Worm (Caenorhabditis elegans) whole organism, early embryonic: Measurements from ENCODE around the gene fbxa-143.

Experiments
- B0310.2 ChIP-seq: sonication (generic microtip); optimal IDR thresholded peaks from 2 replicates; lab custom pipeline; 2016; ENCODE audit warnings: mild to moderate bottlenecking, missing genetic modification characterization, missing compliant biosample characterization
- F13C5.2 ChIP-seq: sonication (generic microtip); optimal IDR thresholded peaks from 2 replicates; lab custom pipeline; 2017; ENCODE audit warnings: mild to moderate bottlenecking, missing genetic modification characterization, inconsistent platforms, missing compliant biosample characterization
- aly-1 ChIP-seq: sonication (generic microtip); optimal IDR thresholded peaks from 2 replicates; lab custom pipeline; 2016; ENCODE audit warnings: missing genetic modification characterization, missing compliant biosample characterization
- ama-1 ChIP-seq: fragments of 150-350 bp; optimal IDR thresholded peaks from 2 replicates; lab custom pipeline; 2014
- ceh-13 ChIP-seq: fragments of 200-800 bp; sonication (Bioruptor generic); optimal IDR thresholded peaks from 2 replicates; lab custom pipeline; 2018; ENCODE audit warnings: mild to moderate bottlenecking, missing genetic modification characterization, missing compliant biosample characterization
- ceh-36 ChIP-seq: sonication (generic microtip); optimal IDR thresholded peaks from 2 replicates; lab custom pipeline; 2016; ENCODE audit warnings: missing genetic modification characterization, inconsistent platforms, missing compliant biosample characterization
- ets-7 ChIP-seq: sonication (generic microtip); optimal IDR thresholded peaks from 2 replicates; lab custom pipeline; 2016; ENCODE audit warnings: missing genotype, missing genetic modification characterization, missing compliant biosample characterization
- flt-1 ChIP-seq: fragments of 200-800 bp; sonication (Bioruptor generic); IDR thresholded peaks from 2 replicates; pipeline ENCODE4 v1.3.6; 2022; ENCODE audit warnings: missing genetic modification characterization, missing compliant biosample characterization
- hmbx-1 ChIP-seq: sonication (generic microtip); optimal IDR thresholded peaks from 2 replicates; lab custom pipeline; 2016; ENCODE audit warnings: mild to moderate bottlenecking, missing genetic modification characterization, missing compliant biosample characterization
- hmg-4 ChIP-seq: fragments of 200-800 bp; sonication (Bioruptor generic); optimal IDR thresholded peaks from 2 replicates; lab custom pipeline; 2018; ENCODE audit warnings: mild to moderate bottlenecking, missing genetic modification characterization, missing compliant biosample characterization
- hnd-1 ChIP-seq: sonication (generic microtip); optimal IDR thresholded peaks from 2 replicates; lab custom pipeline; 2016; ENCODE audit warnings: missing genetic modification characterization, missing compliant biosample characterization
- pes-1 ChIP-seq: fragments of 200-800 bp; sonication (Bioruptor generic); IDR thresholded peaks from 2 replicates; pipeline ENCODE4 v1.3.6; 2022; ENCODE audit warnings: missing genetic modification reagents, missing genetic modification characterization, missing compliant biosample characterization
- scrt-1 ChIP-seq: fragments of 200-800 bp; sonication (Bioruptor generic); IDR thresholded peaks from 2 replicates; pipeline ENCODE4 v1.3.6; 2022; ENCODE audit warnings: missing genetic modification characterization, missing compliant biosample characterization
- sea-1 ChIP-seq: fragments of 200-800 bp; sonication (Bioruptor generic); conservative IDR thresholded peaks from 2 replicates; pipeline ENCODE4 v1.3.6; 2022; ENCODE audit warnings: missing genetic modification characterization, missing compliant biosample characterization
- tbx-11 ChIP-seq: fragments of 200-800 bp; sonication (Bioruptor generic); IDR thresholded peaks from 2 replicates; pipeline ENCODE4 v1.3.6; 2022; ENCODE audit warnings: missing genetic modification characterization, missing compliant biosample characterization
- tbx-37 ChIP-seq: fragments of 200-800 bp; sonication (Bioruptor generic); conservative IDR thresholded peaks from 2 replicates; pipeline ENCODE4 v1.3.6; 2022; ENCODE audit warnings: missing genetic modification reagents, missing genetic modification characterization, missing compliant biosample characterization
- tra-4 ChIP-seq: sonication (generic microtip); optimal IDR thresholded peaks from 2 replicates; lab custom pipeline; 2017; ENCODE audit warnings: missing genetic modification characterization, missing compliant biosample characterization

fbxa-143 gene

DNA sequence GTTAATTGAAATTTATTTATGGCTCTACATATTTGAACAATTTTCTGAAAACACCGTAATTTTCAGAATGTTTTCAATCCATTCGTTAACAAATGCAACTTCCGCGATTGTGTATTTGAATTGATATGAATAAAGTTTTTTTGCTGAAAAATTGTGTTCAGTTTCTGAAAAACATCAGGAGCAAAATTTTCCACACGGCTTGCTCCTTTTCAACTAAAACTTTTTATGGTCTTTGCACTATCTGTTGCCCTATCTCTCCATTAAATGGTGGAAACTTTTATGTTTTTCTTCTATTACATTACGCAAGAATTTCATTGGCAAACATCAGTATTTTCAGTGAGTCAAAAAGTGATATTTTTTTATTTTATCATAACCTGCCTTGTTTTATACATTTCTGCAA lies 21.5 kb upstream of the fbxa-143 start, which contains the start of gene F10A3.4:
Gene F10A3.4, plus strand, starts transcription at position 301 of the 400 bp plus-strand sequence.
- TF ChIP-seq ceh-36 (tag; lab: Kevin White, UChicago) (no peak), hmbx-1 (tag; lab: Kevin White, UChicago) (no peak)

DNA sequence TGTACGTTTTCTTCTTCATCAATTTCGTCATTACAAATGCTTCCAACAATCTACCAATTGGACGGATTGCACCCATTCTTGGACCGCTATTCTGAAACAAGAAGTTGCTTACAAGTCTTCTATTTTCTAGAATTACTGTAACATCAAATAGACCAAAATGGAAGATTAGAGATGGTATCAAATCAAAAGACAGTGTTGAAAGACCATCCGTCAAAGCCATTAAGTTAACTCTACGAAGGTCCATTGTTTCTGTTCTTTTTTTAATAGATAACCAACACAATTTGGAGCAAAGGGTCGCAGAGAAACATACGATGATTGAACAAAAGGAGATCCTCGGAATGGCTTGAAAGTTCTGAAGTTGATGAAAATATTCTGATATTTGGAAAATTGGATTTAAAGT lies 17.7 kb upstream of the fbxa-143 start:
- TF ChIP-seq ama-1 (lab: Kevin White, UChicago), result no peak
- TF ChIP-seq pes-1, result no peak
- no peak for TF ChIP-seq hmbx-1 (tag; lab: Kevin White, UChicago)
- no peak for TF ChIP-seq aly-1 (tag; lab: Kevin White, UChicago)
- no peak for TF ChIP-seq flt-1
- TF ChIP-seq tbx-37, result no peak
- TF ChIP-seq hnd-1 (tag; lab: Kevin White, UChicago), result no peak
- no peak for TF ChIP-seq B0310.2 (tag; lab: Kevin White, UChicago)
- no peak for TF ChIP-seq ceh-36 (tag; lab: Kevin White, UChicago)
- TF ChIP-seq tbx-11 (GFP tag; lab: Robert Waterston, UW), result no peak
- no peak for TF ChIP-seq tra-4 (tag; lab: Kevin White, UChicago)
- no peak for TF ChIP-seq ets-7 (tag; lab: Kevin White, UChicago)
- TF ChIP-seq sea-1 (GFP tag; lab: Robert Waterston, UW), result no peak

- no peak for TF ChIP-seq hmbx-1 (tag; lab: Kevin White, UChicago)
- no peak for TF ChIP-seq ceh-13
- no peak for TF ChIP-seq scrt-1 (GFP tag; lab: Robert Waterston, UW)
Measured at ce11 chrV:16143066-16143581, 15.8 kb upstream of the fbxa-143 start, which contains the start of gene fbxa-88. Gene fbxa-88, minus strand, starts transcription at chrV:16143116.

DNA sequence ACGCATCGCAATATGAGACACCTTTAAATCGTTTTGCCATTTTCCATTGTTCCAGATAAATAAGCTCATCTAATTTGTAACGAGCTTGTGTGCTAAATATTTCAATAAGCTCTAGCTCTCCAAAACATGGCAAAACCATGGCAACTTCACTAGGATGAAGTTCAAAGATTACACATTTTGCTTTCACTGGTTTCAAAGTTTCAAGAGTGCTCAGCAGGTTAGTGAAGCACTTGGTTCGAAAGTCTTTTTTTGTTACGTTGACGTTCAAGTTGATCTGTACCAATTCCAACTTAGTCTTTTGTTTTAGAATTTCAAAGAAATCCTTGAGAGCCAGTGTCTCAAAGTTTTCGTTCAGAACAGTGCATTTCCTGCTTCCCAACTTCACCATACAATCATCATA lies 15.1 kb upstream of the fbxa-143 start, which contains the start of gene fbxa-18:
Gene fbxa-18, plus strand, starts transcription at position 301 of the 400 bp plus-strand sequence.
- TF ChIP-seq hmbx-1 (tag; lab: Kevin White, UChicago) (no peak), B0310.2 (tag; lab: Kevin White, UChicago) (no peak), F13C5.2 (tag; lab: Kevin White, UChicago) (no peak), ets-7 (tag; lab: Kevin White, UChicago) (no peak), sea-1 (GFP tag; lab: Robert Waterston, UW) (no peak), ama-1 (lab: Kevin White, UChicago) (no peak), hnd-1 (tag; lab: Kevin White, UChicago) (no peak), scrt-1 (GFP tag; lab: Robert Waterston, UW) (no peak), tbx-11 (GFP tag; lab: Robert Waterston, UW) (no peak), tbx-37 (no peak), flt-1 (no peak), hmg-4 (no peak), tra-4 (tag; lab: Kevin White, UChicago) (no peak), aly-1 (tag; lab: Kevin White, UChicago) (no peak), ceh-13 (no peak), ceh-36 (tag; lab: Kevin White, UChicago) (no peak)

DNA sequence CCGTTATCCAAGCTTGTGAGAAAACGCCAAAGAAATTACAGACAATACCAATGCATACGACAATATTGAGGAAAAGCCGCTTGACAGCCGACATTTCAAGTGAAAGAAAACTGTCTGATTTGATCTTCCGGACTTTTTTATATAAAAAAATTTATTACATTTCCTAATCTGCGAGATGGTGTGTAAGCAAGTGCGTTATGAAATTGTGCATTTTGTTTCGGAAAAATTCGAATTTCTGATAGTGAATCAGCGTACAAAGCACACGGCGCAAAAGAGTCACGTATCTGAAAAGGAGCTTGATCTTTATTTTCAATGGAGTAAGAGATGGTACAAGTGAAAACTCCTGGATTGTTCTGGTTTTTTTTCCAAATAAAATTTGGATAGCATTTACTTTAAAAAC lies 13.8 kb upstream of the fbxa-143 start, which contains the start of gene clc-32:
Gene clc-32, minus strand, starts transcription at position 101 of the 400 bp plus-strand sequence.
- TF ChIP-seq flt-1 (no peak), B0310.2 (tag; lab: Kevin White, UChicago) (no peak), ceh-13 (no peak), hmbx-1 (tag; lab: Kevin White, UChicago) (no peak), hnd-1 (tag; lab: Kevin White, UChicago) (no peak), scrt-1 (GFP tag; lab: Robert Waterston, UW) (no peak), F13C5.2 (tag; lab: Kevin White, UChicago) (no peak), pes-1 (no peak), ceh-36 (tag; lab: Kevin White, UChicago) (no peak), tbx-11 (GFP tag; lab: Robert Waterston, UW) (no peak), tbx-37 (no peak)

ce11 chrV:16139529-16139928 lies 12.2 kb upstream of the fbxa-143 start, which contains the start of gene clc-11:
Gene clc-11, minus strand, starts transcription at chrV:16139629.
- TF ChIP-seq B0310.2 (tag; lab: Kevin White, UChicago), result no peak
- no peak for TF ChIP-seq hmbx-1 (tag; lab: Kevin White, UChicago)

DNA sequence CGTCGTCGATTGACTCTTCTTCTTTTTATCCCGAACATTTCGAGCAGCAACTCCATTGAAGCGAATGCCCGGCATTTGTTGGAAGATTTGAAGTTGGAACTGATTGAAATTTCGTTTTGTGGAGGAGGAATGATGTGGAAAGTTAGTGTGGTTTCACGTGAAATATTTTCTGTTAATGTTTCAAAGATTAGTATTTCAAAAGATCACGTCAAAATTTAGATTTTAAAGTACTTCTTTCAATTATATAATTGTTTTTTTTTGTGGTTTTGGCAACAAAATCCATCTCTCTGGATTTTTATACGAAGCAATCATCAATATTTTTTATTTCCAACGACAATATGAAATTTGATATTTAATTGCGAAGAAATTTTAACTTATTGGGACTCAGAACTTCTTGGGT lies 9.7 kb upstream of the fbxa-143 start, which contains the start of gene F44G3.7:
Gene F44G3.7, minus strand, starts transcription at position 101 of the 400 bp plus-strand sequence.
- TF ChIP-seq tbx-37 (no peak), pes-1 (no peak), hnd-1 (tag; lab: Kevin White, UChicago) (no peak), ceh-36 (tag; lab: Kevin White, UChicago) (no peak), tra-4 (tag; lab: Kevin White, UChicago) (no peak), ama-1 (lab: Kevin White, UChicago) (no peak), tbx-11 (GFP tag; lab: Robert Waterston, UW) (no peak), B0310.2 (tag; lab: Kevin White, UChicago) (no peak), sea-1 (GFP tag; lab: Robert Waterston, UW) (no peak)

- TF ChIP-seq hmg-4 (no peak), tbx-37 (no peak), B0310.2 (tag; lab: Kevin White, UChicago) (no peak), ets-7 (tag; lab: Kevin White, UChicago) (no peak), pes-1 (no peak), ceh-13 (no peak), hnd-1 (tag; lab: Kevin White, UChicago) (no peak), ama-1 (lab: Kevin White, UChicago) (no peak), ceh-36 (tag; lab: Kevin White, UChicago) (no peak), flt-1 (no peak), aly-1 (tag; lab: Kevin White, UChicago) (no peak), scrt-1 (GFP tag; lab: Robert Waterston, UW) (no peak), F13C5.2 (tag; lab: Kevin White, UChicago) (no peak), hmbx-1 (tag; lab: Kevin White, UChicago) (no peak), tbx-11 (GFP tag; lab: Robert Waterston, UW) (no peak), sea-1 (GFP tag; lab: Robert Waterston, UW) (no peak), tra-4 (tag; lab: Kevin White, UChicago) (no peak)
Measured at ce11 chrV:16132705-16133104, 5.4 kb upstream of the fbxa-143 start, which contains the start of gene fbxa-144. Gene fbxa-144, minus strand, starts transcription at chrV:16132805.
